Worm (Caenorhabditis elegans) whole organism, L1 larva: ENCODE results near the gene nhr-235.

Experiments used
- C16A3.4 ChIP-seq: fragments of 150-350 bp; optimal IDR thresholded peaks from 2 replicates; lab custom pipeline; 2014; ENCODE audit warnings: missing biosample characterization, missing genetic modification characterization
- C34B4.2 ChIP-seq: sonication (generic microtip); optimal IDR thresholded peaks from 2 replicates; lab custom pipeline; 2017; ENCODE audit warnings: mild to moderate bottlenecking, missing genetic modification characterization, missing compliant biosample characterization
- aha-1 ChIP-seq: fragments of 150-350 bp; optimal IDR thresholded peaks from 2 replicates; lab custom pipeline; 2014; ENCODE audit warnings: missing biosample characterization, missing genetic modification characterization
- ceh-82 ChIP-seq, 3 experiments: fragments of 150-350 bp in 1 of 3; sonication (generic microtip) in 2 of 3; optimal IDR thresholded peaks; 2 replicates each; lab custom pipeline; 2014 to 2017; ENCODE audit warnings: missing biosample characterization in 3 of 3, missing genetic modification characterization in 3 of 3
- dpl-1 ChIP-seq, 3 experiments: fragments of 150-350 bp in 2 of 3; sonication (generic microtip) in 1 of 3; optimal IDR thresholded peaks; 2 replicates each; lab custom pipeline; 2014 to 2017; ENCODE audit warnings: missing biosample characterization in 3 of 3, missing genetic modification characterization in 3 of 3, missing genetic modification reagents in 3 of 3
- dsc-1 ChIP-seq: sonication (generic microtip); optimal IDR thresholded peaks from 2 replicates; lab custom pipeline; 2016; ENCODE audit warnings: mild to moderate bottlenecking, missing genetic modification characterization, missing compliant biosample characterization
- efl-1 ChIP-seq, 4 experiments: fragments of 150-350 bp; optimal IDR thresholded peaks in 3 of 4; peaks in 1 of 4; 1 replicate in 1 of 4; 2 replicates in 3 of 4; lab custom pipeline; 2014; ENCODE audit warnings: missing biosample characterization in 2 of 4, missing genetic modification characterization in 2 of 4, missing genetic modification reagents in 2 of 4
- egl-13 ChIP-seq: sonication (generic microtip); optimal IDR thresholded peaks from 2 replicates; lab custom pipeline; 2016; ENCODE audit warnings: missing genotype, missing genetic modification reagents, missing genetic modification characterization, missing compliant biosample characterization
- elt-2 ChIP-seq: sonication (generic microtip); optimal IDR thresholded peaks from 2 replicates; lab custom pipeline; 2016; ENCODE audit warnings: missing genetic modification characterization, mild to moderate bottlenecking, inconsistent platforms, missing compliant biosample characterization, missing genetic modification reagents
- elt-3 ChIP-seq, 6 experiments: fragments of 150-350 bp in 1 of 6; sonication (generic microtip); optimal IDR thresholded peaks; 2 replicates each; lab custom pipeline; 2017 to 2018; ENCODE audit warnings: missing biosample characterization in 6 of 6, missing genetic modification characterization in 6 of 6, inconsistent platforms in 1 of 6
- fos-1 ChIP-seq: fragments of 150-350 bp; optimal IDR thresholded peaks from 2 replicates; lab custom pipeline; 2014; ENCODE audit warnings: missing biosample characterization, missing genetic modification characterization
- jun-1 ChIP-seq: fragments of 150-350 bp; optimal IDR thresholded peaks from 2 replicates; lab custom pipeline; 2014; ENCODE audit warnings: missing biosample characterization, missing genetic modification reagents, missing genetic modification characterization
- lin-13 ChIP-seq: fragments of 150-350 bp; optimal IDR thresholded peaks from 2 replicates; lab custom pipeline; 2014; ENCODE audit warnings: missing biosample characterization, missing genetic modification reagents, missing genetic modification characterization
- lin-14 ChIP-seq: fragments of 200-800 bp; sonication (Bioruptor generic); optimal IDR thresholded peaks from 2 replicates; lab custom pipeline; 2018; ENCODE audit warnings: mild to moderate bottlenecking, missing genetic modification characterization, moderate library complexity, missing compliant biosample characterization
- lin-15B ChIP-seq: fragments of 150-350 bp; sonication (generic microtip); optimal IDR thresholded peaks from 3 replicates; lab custom pipeline; 2014; ENCODE audit warnings: missing biosample characterization, missing genetic modification characterization
- lin-35 ChIP-seq, 2 experiments: fragments of 150-350 bp; optimal IDR thresholded peaks; 2 replicates each; lab custom pipeline; 2014; ENCODE audit warnings: missing biosample characterization in 2 of 2, missing genetic modification characterization in 2 of 2, missing genetic modification reagents in 2 of 2
- lir-3 ChIP-seq: sonication (generic microtip); optimal IDR thresholded peaks from 2 replicates; lab custom pipeline; 2016; ENCODE audit warnings: mild to moderate bottlenecking, missing genetic modification characterization, moderate library complexity, missing compliant biosample characterization; ENCODE audit not compliant: poor library complexity
- lsy-2 ChIP-seq, 2 experiments: fragments of 150-350 bp; optimal IDR thresholded peaks; 2 replicates each; lab custom pipeline; 2014; ENCODE audit warnings: missing biosample characterization in 2 of 2, missing genetic modification characterization in 2 of 2
- mdl-1 ChIP-seq, 2 experiments: fragments of 150-350 bp; optimal IDR thresholded peaks; 2 replicates each; lab custom pipeline; 2014 to 2017; ENCODE audit warnings: missing biosample characterization in 2 of 2, missing genetic modification characterization in 2 of 2, inconsistent platforms in 1 of 2
- mep-1 ChIP-seq: fragments of 150-350 bp; optimal IDR thresholded peaks from 2 replicates; lab custom pipeline; 2014; ENCODE audit warnings: missing biosample characterization, missing genetic modification characterization
- nhr-11 ChIP-seq: fragments of 150-350 bp; optimal IDR thresholded peaks from 2 replicates; lab custom pipeline; 2014; ENCODE audit warnings: missing biosample characterization, missing genetic modification characterization
- nhr-20 ChIP-seq: sonication (generic microtip); optimal IDR thresholded peaks from 2 replicates; lab custom pipeline; 2016; ENCODE audit warnings: mild to moderate bottlenecking, missing genetic modification characterization, missing compliant biosample characterization
- nhr-237 ChIP-seq: fragments of 150-350 bp; optimal IDR thresholded peaks from 2 replicates; lab custom pipeline; 2014; ENCODE audit warnings: missing biosample characterization, missing genetic modification characterization
- nhr-47 ChIP-seq: sonication (generic microtip); optimal IDR thresholded peaks from 2 replicates; lab custom pipeline; 2016; ENCODE audit warnings: mild to moderate bottlenecking, missing genetic modification characterization, moderate library complexity, missing compliant biosample characterization
- nhr-85 ChIP-seq: sonication (generic microtip); peaks from one replicate; lab custom pipeline; 2016; ENCODE audit warnings: missing genetic modification characterization, inconsistent platforms, missing compliant biosample characterization
- skn-1 ChIP-seq: fragments of 150-350 bp; optimal IDR thresholded peaks from 2 replicates; lab custom pipeline; 2014; ENCODE audit warnings: missing biosample characterization, missing genetic modification characterization
- snpc-4 ChIP-seq: fragments of 150-350 bp; optimal IDR thresholded peaks from 2 replicates; lab custom pipeline; 2014; ENCODE audit warnings: missing biosample characterization, missing genetic modification characterization
- snu-23 ChIP-seq: sonication (generic microtip); optimal IDR thresholded peaks from 2 replicates; lab custom pipeline; 2016; ENCODE audit warnings: missing genetic modification characterization, missing compliant biosample characterization
- sptf-1 ChIP-seq: fragments of 150-350 bp; optimal IDR thresholded peaks from 2 replicates; lab custom pipeline; 2014; ENCODE audit warnings: missing biosample characterization, missing genetic modification characterization
- tbx-2 ChIP-seq: sonication (generic microtip); optimal IDR thresholded peaks from 2 replicates; lab custom pipeline; 2016; ENCODE audit warnings: missing genetic modification characterization, missing compliant biosample characterization
- unc-30 ChIP-seq: sonication (generic microtip); optimal IDR thresholded peaks from 2 replicates; lab custom pipeline; 2017; ENCODE audit warnings: missing biosample characterization, missing genetic modification characterization
- xbp-1 ChIP-seq: sonication (generic microtip); optimal IDR thresholded peaks from 2 replicates; lab custom pipeline; 2016; ENCODE audit warnings: missing genetic modification characterization, missing compliant biosample characterization

The nhr-235 gene

DNA sequence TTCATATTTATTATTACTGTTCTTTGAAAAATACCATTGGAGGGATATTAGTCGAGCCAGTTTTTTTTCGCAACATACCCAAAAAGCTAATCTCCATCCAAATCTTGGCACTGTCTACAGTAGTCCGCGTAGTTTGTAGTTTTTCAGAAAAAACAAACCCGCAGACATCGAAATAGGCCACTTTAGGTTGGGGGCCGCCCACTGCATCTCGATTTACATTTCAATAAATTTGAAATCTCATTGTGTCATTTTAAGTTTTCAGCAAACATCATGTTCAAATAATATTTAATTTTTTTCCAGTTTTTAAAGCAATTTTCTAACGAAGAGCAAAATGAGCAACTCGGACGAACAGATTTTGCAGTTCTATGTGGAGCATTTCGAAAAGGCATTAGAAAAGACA, at the start of gene nhr-235:
nhr-235 (plus strand) TSS at position 301 of the 400 bp plus-strand sequence.
- TF ChIP-seq egl-13 (tag; lab: Kevin White, UChicago), result no peak
- no peak for TF ChIP-seq elt-3 (tag; optimal IDR thresholded peaks at IDR 0.05; lab: Kevin White, UChicago)
- no peak for TF ChIP-seq nhr-47 (tag; lab: Kevin White, UChicago)

DNA sequence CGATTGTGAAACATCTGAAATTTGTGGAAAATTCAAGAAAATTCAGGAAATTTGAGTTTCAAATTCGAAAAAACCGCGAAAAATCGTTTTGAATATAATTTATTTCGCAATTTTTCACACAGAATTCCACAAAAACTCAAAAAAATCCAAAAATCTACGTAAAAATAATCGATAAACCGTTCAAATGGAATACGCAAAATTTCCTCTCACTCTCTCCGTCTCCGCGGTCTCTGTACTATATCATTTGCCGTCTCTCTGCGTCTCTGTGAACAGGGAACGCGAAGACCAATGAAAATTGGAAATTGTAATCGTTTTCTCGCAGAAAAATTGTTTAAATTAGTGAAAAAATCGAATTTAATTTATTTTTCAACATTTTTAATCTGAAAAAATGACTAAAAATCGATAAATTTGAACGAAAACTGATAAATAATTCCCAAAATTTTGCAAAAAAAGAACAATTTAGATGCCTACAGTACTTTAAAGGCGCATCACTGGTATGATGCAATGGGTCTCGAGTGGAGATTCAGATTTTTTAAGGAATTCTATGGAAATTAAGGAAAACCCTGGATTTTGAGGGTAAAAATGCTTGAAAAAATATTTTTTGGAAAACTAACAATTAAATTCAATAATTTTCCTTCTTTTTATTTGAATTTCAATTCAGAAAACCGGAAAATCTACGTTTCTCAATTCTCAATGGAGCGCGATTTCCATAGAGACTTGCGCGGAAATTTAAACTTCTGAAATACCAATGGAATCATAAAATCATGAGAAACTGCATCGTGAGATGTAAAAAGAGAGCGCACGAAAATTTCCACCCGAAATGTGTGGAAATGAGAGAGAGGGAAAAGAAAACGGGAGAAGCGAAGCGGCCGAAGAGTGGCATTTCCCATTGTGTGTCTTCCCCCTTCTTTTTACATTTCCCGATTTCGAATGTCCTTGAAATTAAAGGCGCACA, 36.5 kb upstream of the nhr-235 start, which contains the start of the genes ceh-100 and lips-15:
ceh-100 (minus strand) TSS at position 14 of the 955 bp plus-strand sequence.
lips-15 (plus strand) TSS at position 720 of the 955 bp plus-strand sequence.
- peak; percentile 16 for TF ChIP-seq snpc-4
- peak in 1 of 3 experiments; percentile 10 for TF ChIP-seq ceh-82 (tag; optimal IDR thresholded peaks at IDR 0.05; lab: Kevin White, UChicago)
- peak; percentile 46 for TF ChIP-seq lin-14
- peak; percentile 5 for TF ChIP-seq lin-13 (GFP tag; lab: Kevin White, UChicago)
- TF ChIP-seq lin-35 (GFP tag; optimal IDR thresholded peaks at IDR 0.05; lab: Kevin White, UChicago), result peak; percentile 8 to 65
- peak; percentile 13 to 70 (median 45) for TF ChIP-seq dpl-1 (GFP tag; optimal IDR thresholded peaks at IDR 0.05; lab: Kevin White, UChicago)
- peak; percentile 17 for TF ChIP-seq skn-1
- peak; percentile 64 to 71 for TF ChIP-seq efl-1 (optimal IDR thresholded peaks at IDR 0.05; lab: Kevin White, UChicago)
- peak; percentile 74 to 94 for TF ChIP-seq efl-1 (GFP tag; optimal IDR thresholded peaks at IDR 0.05 in 1 of 2; lab: Kevin White, UChicago)
- no peak for TF ChIP-seq nhr-20
- TF ChIP-seq mep-1 (tag; lab: Kevin White, UChicago), result peak; percentile 33
- peak; percentile 8 for TF ChIP-seq C16A3.4 (tag; lab: Kevin White, UChicago)
- no peak for TF ChIP-seq aha-1 (tag; lab: Kevin White, UChicago)
- TF ChIP-seq C34B4.2, result no peak
- TF ChIP-seq tbx-2 (tag; lab: Kevin White, UChicago), result peak; percentile 8
- TF ChIP-seq nhr-85 (tag; lab: Kevin White, UChicago), result peak; percentile 62
- TF ChIP-seq snu-23 (GFP tag; lab: Kevin White, UChicago), result peak; percentile 42
- peak; percentile 76 for TF ChIP-seq lin-15B (tag; lab: Kevin White, UChicago)
- TF ChIP-seq jun-1 (tag; lab: Kevin White, UChicago), result no peak
- TF ChIP-seq lsy-2 (tag; optimal IDR thresholded peaks at IDR 0.05; lab: Kevin White, UChicago), result peak; percentile 22 to 23
- TF ChIP-seq xbp-1, result no peak
- peak in 1 of 6 experiments; percentile 16 for TF ChIP-seq elt-3 (tag; optimal IDR thresholded peaks at IDR 0.05; lab: Kevin White, UChicago)

DNA sequence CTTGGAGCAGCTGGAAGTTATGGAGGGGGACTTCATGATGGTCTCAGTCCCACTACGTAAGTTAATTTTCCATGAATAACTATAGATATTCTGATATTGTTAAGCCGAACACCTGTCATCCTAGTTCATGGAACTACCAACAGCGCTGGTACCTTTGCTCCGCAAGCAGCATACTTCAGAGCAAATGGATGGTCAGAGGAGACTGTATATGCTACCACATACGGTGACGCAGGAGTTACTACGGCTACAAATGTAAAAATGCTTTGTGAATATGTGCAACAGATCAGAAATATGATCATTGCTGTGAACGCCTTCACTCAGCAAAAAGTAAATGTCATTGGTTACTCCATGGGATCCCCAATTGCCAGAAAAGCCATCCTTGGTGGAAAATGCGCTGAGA, 34.4 kb upstream of the nhr-235 start:
- TF ChIP-seq fos-1 (no peak), mdl-1 (tag; optimal IDR thresholded peaks at IDR 0.05; lab: Kevin White, UChicago) (no peak), lir-3 (tag; lab: Kevin White, UChicago) (no peak), tbx-2 (tag; lab: Kevin White, UChicago) (no peak), C34B4.2 (no peak), snpc-4 (no peak), nhr-11 (tag; lab: Kevin White, UChicago) (no peak), nhr-237 (tag; lab: Kevin White, UChicago) (no peak), sptf-1 (tag; lab: Kevin White, UChicago) (no peak), lsy-2 (tag; optimal IDR thresholded peaks at IDR 0.05; lab: Kevin White, UChicago) (no peak), elt-2 (tag; lab: Kevin White, UChicago) (no peak), nhr-47 (tag; lab: Kevin White, UChicago) (no peak)

DNA sequence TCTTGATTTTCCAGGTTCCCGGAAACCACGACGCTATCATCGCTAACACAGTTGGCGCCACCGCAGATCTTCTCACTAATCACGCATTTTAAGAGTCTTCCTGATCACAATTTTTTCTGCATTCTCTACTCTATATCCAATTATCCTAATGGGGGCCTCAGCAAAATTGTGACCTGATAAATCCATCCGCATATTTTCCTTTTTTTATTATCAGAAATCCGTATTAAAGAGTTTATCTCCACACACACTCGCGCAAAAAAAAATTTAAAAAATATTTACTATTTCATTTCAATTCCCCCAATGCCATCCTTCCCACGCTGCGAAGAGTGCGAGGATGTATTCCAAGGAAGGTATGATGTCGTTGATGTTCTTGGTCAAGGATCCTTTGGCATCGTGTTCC, 33.6 kb upstream of the nhr-235 start, which contains the start of gene Y38E10A.8:
Y38E10A.8 (plus strand) TSS at position 301 of the 400 bp plus-strand sequence.
- TF ChIP-seq unc-30 (tag; lab: Kevin White, UChicago) (no peak), dsc-1 (tag; lab: Kevin White, UChicago) (peak; percentile 19)
- TF ChIP-seq, all 84 proteins: peak for 1
